Worm (Caenorhabditis elegans) whole organism, L2 larva: ENCODE measurements around the gene efr-3.
A peak's percentile ranks its signal among the peaks of the same experiment; 100 is the strongest.

ENCODE experiments used
- C34F6.9 ChIP-seq: fragments of 150-350 bp; optimal IDR thresholded peaks from 2 replicates; lab custom pipeline; 2014; ENCODE audit warnings: missing biosample characterization, missing genetic modification characterization
- F13H6.1 ChIP-seq: sonication (generic microtip); optimal IDR thresholded peaks from 2 replicates; lab custom pipeline; 2016; ENCODE audit warnings: missing genetic modification characterization, missing compliant biosample characterization
- R02D3.7 ChIP-seq: fragments of 150-350 bp; optimal IDR thresholded peaks from 2 replicates; lab custom pipeline; 2014; ENCODE audit warnings: missing biosample characterization, missing genetic modification characterization
- Y55F3AM.14 ChIP-seq: fragments of 200-800 bp; sonication (Bioruptor generic); optimal IDR thresholded peaks from 2 replicates; lab custom pipeline; 2018; ENCODE audit warnings: mild to moderate bottlenecking, missing genetic modification characterization, missing compliant biosample characterization
- ZK546.5 ChIP-seq: sonication (generic microtip); optimal IDR thresholded peaks from 2 replicates; lab custom pipeline; 2017; ENCODE audit warnings: missing biosample characterization, missing genetic modification characterization
- alr-1 ChIP-seq: fragments of 150-350 bp; optimal IDR thresholded peaks from 2 replicates; lab custom pipeline; 2014; ENCODE audit warnings: missing biosample characterization, missing genetic modification characterization
- aly-2 ChIP-seq: fragments of 150-350 bp; optimal IDR thresholded peaks from 2 replicates; lab custom pipeline; 2014; ENCODE audit warnings: missing biosample characterization, missing genetic modification characterization
- ama-1 ChIP-seq: fragments of 150-350 bp; optimal IDR thresholded peaks from 2 replicates; lab custom pipeline; 2018; ENCODE audit warnings: inconsistent platforms
- blmp-1 ChIP-seq: sonication (generic microtip); optimal IDR thresholded peaks from 2 replicates; lab custom pipeline; 2017; ENCODE audit warnings: missing genetic modification characterization, mild to moderate bottlenecking, missing compliant biosample characterization, antibody characterized with exemption, moderate library complexity; ENCODE audit not compliant: insufficient read depth
- ceh-16 ChIP-seq: fragments of 150-350 bp; optimal IDR thresholded peaks from 2 replicates; lab custom pipeline; 2014; ENCODE audit warnings: missing biosample characterization, missing genetic modification characterization
- ceh-82 ChIP-seq: fragments of 150-350 bp; optimal IDR thresholded peaks from 2 replicates; lab custom pipeline; 2014; ENCODE audit warnings: missing biosample characterization, missing genetic modification characterization
- crh-2 ChIP-seq: sonication (generic microtip); optimal IDR thresholded peaks from 2 replicates; lab custom pipeline; 2017; ENCODE audit warnings: missing biosample characterization, missing genetic modification characterization
- dmd-4 ChIP-seq: sonication (generic microtip); optimal IDR thresholded peaks from 2 replicates; lab custom pipeline; 2017; ENCODE audit warnings: missing biosample characterization, missing genetic modification characterization
- egl-27 ChIP-seq: sonication (generic microtip); optimal IDR thresholded peaks from 3 replicates; lab custom pipeline; 2017; ENCODE audit warnings: missing biosample characterization, missing genetic modification reagents, missing genetic modification characterization
- elt-1 ChIP-seq: fragments of 150-350 bp; optimal IDR thresholded peaks from 2 replicates; lab custom pipeline; 2014; ENCODE audit warnings: missing biosample characterization, missing genetic modification characterization
- elt-3 ChIP-seq: sonication (generic microtip); optimal IDR thresholded peaks from 2 replicates; lab custom pipeline; 2017; ENCODE audit warnings: missing biosample characterization, missing genetic modification characterization
- fos-1 ChIP-seq: fragments of 150-350 bp; optimal IDR thresholded peaks from 2 replicates; lab custom pipeline; 2014; ENCODE audit warnings: missing biosample characterization, missing genetic modification characterization
- gmeb-1 ChIP-seq: fragments of 150-350 bp; optimal IDR thresholded peaks from 2 replicates; lab custom pipeline; 2014; ENCODE audit warnings: missing biosample characterization, missing genetic modification characterization
- lin-11 ChIP-seq: fragments of 150-350 bp; sonication (generic microtip); optimal IDR thresholded peaks from 2 replicates; lab custom pipeline; 2014; ENCODE audit warnings: missing biosample characterization, missing genetic modification characterization, inconsistent platforms, mixed read lengths
- lin-13 ChIP-seq: fragments of 150-350 bp; optimal IDR thresholded peaks from 2 replicates; lab custom pipeline; 2014; ENCODE audit warnings: missing biosample characterization, missing genetic modification reagents, missing genetic modification characterization
- lin-39 ChIP-seq: fragments of 150-350 bp; optimal IDR thresholded peaks from 2 replicates; lab custom pipeline; 2014; ENCODE audit warnings: missing biosample characterization, missing genetic modification reagents, missing genetic modification characterization
- lsy-2 ChIP-seq, 2 experiments: fragments of 150-350 bp in 1 of 2; sonication (generic microtip) in 1 of 2; optimal IDR thresholded peaks; 2 replicates each; lab custom pipeline; 2014 to 2017; ENCODE audit warnings: missing biosample characterization in 2 of 2, missing genetic modification characterization in 2 of 2
- mab-5 ChIP-seq: fragments of 150-350 bp; optimal IDR thresholded peaks from 2 replicates; lab custom pipeline; 2014; ENCODE audit warnings: missing biosample characterization, missing genetic modification characterization
- mbf-1 ChIP-seq: sonication (generic microtip); optimal IDR thresholded peaks from 2 replicates; lab custom pipeline; 2017; ENCODE audit warnings: missing biosample characterization, missing genetic modification characterization
- mdl-1 ChIP-seq, 2 experiments: fragments of 150-350 bp in 1 of 2; sonication (generic microtip) in 1 of 2; optimal IDR thresholded peaks; 2 replicates each; lab custom pipeline; 2017; ENCODE audit warnings: missing biosample characterization in 2 of 2, missing genetic modification characterization in 2 of 2
- nhr-10 ChIP-seq: sonication (generic microtip); optimal IDR thresholded peaks from 2 replicates; lab custom pipeline; 2017; ENCODE audit warnings: missing biosample characterization, missing genetic modification characterization
- nhr-11 ChIP-seq: fragments of 150-350 bp; optimal IDR thresholded peaks from 2 replicates; lab custom pipeline; 2014; ENCODE audit warnings: missing biosample characterization, missing genetic modification characterization
- nhr-12 ChIP-seq: fragments of 150-350 bp; optimal IDR thresholded peaks from 2 replicates; lab custom pipeline; 2014; ENCODE audit warnings: missing biosample characterization, missing genetic modification characterization
- nhr-129 ChIP-seq: fragments of 150-350 bp; optimal IDR thresholded peaks from 2 replicates; lab custom pipeline; 2014; ENCODE audit warnings: missing biosample characterization, missing genetic modification characterization
- nhr-21 ChIP-seq: fragments of 150-350 bp; optimal IDR thresholded peaks from 2 replicates; lab custom pipeline; 2014; ENCODE audit warnings: missing biosample characterization, missing genetic modification characterization
- nhr-23 ChIP-seq: fragments of 150-350 bp; optimal IDR thresholded peaks from 2 replicates; lab custom pipeline; 2014; ENCODE audit warnings: missing biosample characterization, missing genetic modification reagents, missing genetic modification characterization
- nhr-237 ChIP-seq: fragments of 150-350 bp; optimal IDR thresholded peaks from 2 replicates; lab custom pipeline; 2014; ENCODE audit warnings: missing biosample characterization, missing genetic modification characterization
- nhr-25 ChIP-seq: fragments of 150-350 bp; sonication (generic microtip); optimal IDR thresholded peaks from 3 replicates; lab custom pipeline; 2014; ENCODE audit warnings: missing biosample characterization, missing genetic modification characterization
- nhr-6 ChIP-seq: fragments of 150-350 bp; optimal IDR thresholded peaks from 2 replicates; lab custom pipeline; 2014; ENCODE audit warnings: missing biosample characterization, missing genetic modification characterization
- peb-1 ChIP-seq: fragments of 150-350 bp; optimal IDR thresholded peaks from 2 replicates; lab custom pipeline; 2014; ENCODE audit warnings: missing biosample characterization, missing genetic modification characterization
- sem-4 ChIP-seq: fragments of 150-350 bp; optimal IDR thresholded peaks from 2 replicates; lab custom pipeline; 2014; ENCODE audit warnings: missing biosample characterization, missing genetic modification reagents, missing genetic modification characterization
- skn-1 ChIP-seq: sonication (generic microtip); optimal IDR thresholded peaks from 2 replicates; lab custom pipeline; 2017; ENCODE audit warnings: missing biosample characterization, missing genetic modification characterization
- sma-3 ChIP-seq: sonication (generic microtip); optimal IDR thresholded peaks from 2 replicates; lab custom pipeline; 2016; ENCODE audit warnings: missing genetic modification reagents, missing genetic modification characterization, missing compliant biosample characterization
- sma-9 ChIP-seq, 2 experiments: fragments of 150-350 bp in 1 of 2; sonication (generic microtip) in 1 of 2; optimal IDR thresholded peaks; 2 replicates each; lab custom pipeline; 2014 to 2016; ENCODE audit warnings: missing genetic modification characterization in 2 of 2, mild to moderate bottlenecking in 1 of 2, missing biosample characterization in 1 of 2, missing compliant biosample characterization in 1 of 2, missing genetic modification reagents in 1 of 2, moderate library complexity in 1 of 2
- snpc-4 ChIP-seq: fragments of 150-350 bp; optimal IDR thresholded peaks from 2 replicates; lab custom pipeline; 2014; ENCODE audit warnings: missing biosample characterization, missing genetic modification characterization
- unc-39 ChIP-seq: fragments of 150-350 bp; optimal IDR thresholded peaks from 2 replicates; lab custom pipeline; 2014; ENCODE audit warnings: missing biosample characterization, missing genetic modification characterization
- unc-55 ChIP-seq: fragments of 150-350 bp; sonication (generic microtip); optimal IDR thresholded peaks from 3 replicates; lab custom pipeline; 2014; ENCODE audit warnings: missing biosample characterization, missing genetic modification reagents, missing genetic modification characterization
- unc-62 ChIP-seq: fragments of 150-350 bp; optimal IDR thresholded peaks from 2 replicates; lab custom pipeline; 2014; ENCODE audit warnings: missing biosample characterization, missing genetic modification reagents, missing genetic modification characterization
- zag-1 ChIP-seq: fragments of 150-350 bp; optimal IDR thresholded peaks from 2 replicates; lab custom pipeline; 2014; ENCODE audit warnings: missing biosample characterization, missing genetic modification characterization
- ztf-1 ChIP-seq: fragments of 200-800 bp; sonication (Bioruptor generic); conservative IDR thresholded peaks from 2 replicates; pipeline ENCODE4 v1.3.6; 2022; ENCODE audit warnings: missing genetic modification characterization, missing compliant biosample characterization
- ztf-11 ChIP-seq: sonication (generic microtip); optimal IDR thresholded peaks from 2 replicates; lab custom pipeline; 2017; ENCODE audit warnings: missing biosample characterization, missing genetic modification characterization
- ztf-4 ChIP-seq: fragments of 150-350 bp; optimal IDR thresholded peaks from 2 replicates; lab custom pipeline; 2014; ENCODE audit warnings: missing biosample characterization, missing genetic modification characterization

The efr-3 gene

ce11 chrII:6351887-6352286 lies 30.9 kb upstream of the efr-3 start, which contains the start of gene C32D5.10:
C32D5.10 (minus strand) TSS chrII:6351987.
- TF ChIP-seq nhr-25 (tag; lab: Kevin White, UChicago) (peak; percentile 28), gmeb-1 (tag; lab: Kevin White, UChicago) (no peak)

- TF ChIP-seq sma-3 = no peak
- TF ChIP-seq nhr-21 (tag; lab: Kevin White, UChicago) = no peak
- no peak for TF ChIP-seq sem-4 (tag; lab: Kevin White, UChicago)
- no peak for TF ChIP-seq lsy-2 (tag; optimal IDR thresholded peaks at IDR 0.05; lab: Kevin White, UChicago)
- no peak for TF ChIP-seq unc-39 (tag; lab: Kevin White, UChicago)
- no peak for TF ChIP-seq elt-1 (tag; lab: Kevin White, UChicago)
- TF ChIP-seq dmd-4 (tag; lab: Kevin White, UChicago) = no peak
- no peak for TF ChIP-seq alr-1 (tag; lab: Kevin White, UChicago)
- no peak for TF ChIP-seq nhr-12 (tag; lab: Kevin White, UChicago)
- no peak for TF ChIP-seq nhr-6
- no peak for TF ChIP-seq ztf-4 (tag; lab: Kevin White, UChicago)
- no peak for TF ChIP-seq unc-55 (GFP tag; lab: Kevin White, UChicago)
- no peak for TF ChIP-seq unc-62 (GFP tag; lab: Kevin White, UChicago)
- TF ChIP-seq ama-1 (lab: Kevin White, UChicago) = no peak
- TF ChIP-seq skn-1 = no peak
- no peak for TF ChIP-seq crh-2 (tag; lab: Kevin White, UChicago)
These were observed 29.0 kb upstream of the efr-3 start for ce11 chrII:6349968-6350367.

- no peak for TF ChIP-seq dmd-4 (tag; lab: Kevin White, UChicago)
- TF ChIP-seq crh-2 (tag; lab: Kevin White, UChicago) = peak; percentile 96
- no peak for TF ChIP-seq unc-39 (tag; lab: Kevin White, UChicago)
- peak; percentile 87 for TF ChIP-seq sem-4 (tag; lab: Kevin White, UChicago)
- TF ChIP-seq ztf-4 (tag; lab: Kevin White, UChicago) = peak; percentile 89
- TF ChIP-seq nhr-129 (tag; lab: Kevin White, UChicago) = peak; percentile 95
- TF ChIP-seq sma-3 = peak; percentile 95
- no peak for TF ChIP-seq R02D3.7 (tag; lab: Kevin White, UChicago)
- peak; percentile 90 for TF ChIP-seq blmp-1 (tag; lab: Kevin White, UChicago)
- no peak for TF ChIP-seq lin-39
- peak; percentile 84 for TF ChIP-seq ceh-16 (tag; lab: Kevin White, UChicago)
- peak; percentile 96 for TF ChIP-seq nhr-25 (tag; lab: Kevin White, UChicago)
- peak; percentile 95 for TF ChIP-seq F13H6.1 (tag; lab: Kevin White, UChicago)
- TF ChIP-seq zag-1 (tag; lab: Kevin White, UChicago) = peak; percentile 58
- no peak for TF ChIP-seq skn-1
- no peak for TF ChIP-seq elt-3 (tag; lab: Kevin White, UChicago)
- TF ChIP-seq lin-11 = peak; percentile 82
- TF ChIP-seq mab-5 (tag; lab: Kevin White, UChicago) = peak; percentile 90
- TF ChIP-seq nhr-21 (tag; lab: Kevin White, UChicago) = peak; percentile 92
- peak; percentile 44 for TF ChIP-seq ceh-82 (tag; lab: Kevin White, UChicago)
- TF ChIP-seq nhr-6 = peak; percentile 65
- TF ChIP-seq ztf-1 (GFP tag; lab: Robert Waterston, UW) = no peak
- peak; percentile 89 for TF ChIP-seq unc-55 (GFP tag; lab: Kevin White, UChicago)
- peak; percentile 56 for TF ChIP-seq Y55F3AM.14 (GFP tag; lab: Kevin White, UChicago)
- no peak for TF ChIP-seq nhr-11 (tag; lab: Kevin White, UChicago)
- TF ChIP-seq C34F6.9 (tag; lab: Kevin White, UChicago) = peak; percentile 98
- TF ChIP-seq lin-13 (GFP tag; lab: Kevin White, UChicago) = peak; percentile 83
- no peak for TF ChIP-seq nhr-12 (tag; lab: Kevin White, UChicago)
- TF ChIP-seq nhr-10 (tag; lab: Kevin White, UChicago) = peak; percentile 56
- TF ChIP-seq fos-1 (tag; lab: Kevin White, UChicago) = peak; percentile 92
- TF ChIP-seq peb-1 (tag; lab: Kevin White, UChicago) = no peak
- TF ChIP-seq mbf-1 (tag; lab: Kevin White, UChicago) = no peak
- peak; percentile 83 for TF ChIP-seq gmeb-1 (tag; lab: Kevin White, UChicago)
- TF ChIP-seq elt-1 (tag; lab: Kevin White, UChicago) = peak; percentile 66
- no peak for TF ChIP-seq ZK546.5 (tag; lab: Kevin White, UChicago)
- no peak for TF ChIP-seq alr-1 (tag; lab: Kevin White, UChicago)
- no peak for TF ChIP-seq aly-2 (tag; lab: Kevin White, UChicago)
- peak; percentile 99 for TF ChIP-seq ama-1 (lab: Kevin White, UChicago)
- TF ChIP-seq unc-62 (GFP tag; lab: Kevin White, UChicago) = peak; percentile 64
- TF ChIP-seq egl-27 (tag; lab: Kevin White, UChicago) = peak; percentile 84
- TF ChIP-seq nhr-237 (tag; lab: Kevin White, UChicago) = peak; percentile 61
- peak; percentile 47 for TF ChIP-seq snpc-4 (tag; lab: Kevin White, UChicago)
- TF ChIP-seq ztf-11 (tag; lab: Kevin White, UChicago) = no peak
- TF ChIP-seq mdl-1 (tag; optimal IDR thresholded peaks at IDR 0.05; lab: Kevin White, UChicago) = peak; percentile 56 to 87
- TF ChIP-seq lsy-2 (tag; optimal IDR thresholded peaks at IDR 0.05; lab: Kevin White, UChicago) = peak; percentile 72 to 92
- TF ChIP-seq nhr-23 (tag; lab: Kevin White, UChicago) = no peak
- TF ChIP-seq sma-9 (GFP tag; optimal IDR thresholded peaks at IDR 0.05; lab: Kevin White, UChicago) = peak; percentile 96
- no peak for TF ChIP-seq sma-9 (tag; optimal IDR thresholded peaks at IDR 0.05; lab: Kevin White, UChicago)
These were observed 27.4 kb upstream of the efr-3 start for ce11 chrII:6348360-6348759.
